Fruit fly (Drosophila melanogaster) whole organism, embryonic: ENCODE data around the gene CG12171.

Experiments used
- Awh ChIP-seq: fragments of 200-800 bp; sonication (Bioruptor generic); IDR thresholded peaks from 2 replicates; pipeline ENCODE4, ENCODE4 v1.3.6; 2022; ENCODE audit warnings: missing biosample characterization, missing genetic modification characterization
- CG10147 ChIP-seq: fragments of 200-800 bp; sonication (Bioruptor generic); optimal IDR thresholded peaks from 2 replicates; lab custom pipeline; 2019; ENCODE audit warnings: missing biosample characterization, mild to moderate bottlenecking, missing genetic modification characterization, moderate library complexity
- CG1024 ChIP-seq: fragments of 200-800 bp; sonication (Bioruptor generic); IDR thresholded peaks from 2 replicates; pipeline ENCODE4 v1.3.6; 2022; ENCODE audit warnings: missing biosample characterization, missing genetic modification characterization
- CG10979 ChIP-seq: fragments of 200-800 bp; sonication (Bioruptor generic); optimal IDR thresholded peaks from 2 replicates; lab custom pipeline; 2018; ENCODE audit warnings: missing biosample characterization, mild to moderate bottlenecking, missing genetic modification characterization, moderate library complexity
- CG12219 ChIP-seq: fragments of 200-800 bp; sonication (Bioruptor generic); optimal IDR thresholded peaks from 3 replicates; lab custom pipeline; 2018; ENCODE audit warnings: missing biosample characterization, mild to moderate bottlenecking, missing genetic modification characterization
- CG1233 ChIP-seq: fragments of 200-800 bp; sonication (Bioruptor generic); optimal IDR thresholded peaks from 4 replicates; lab custom pipeline; 2018; ENCODE audit warnings: missing biosample characterization, mild to moderate bottlenecking, missing genetic modification characterization
- CG14014 ChIP-seq: fragments of 200-800 bp; sonication (Bioruptor generic); IDR thresholded peaks from 2 replicates; pipeline ENCODE4 v1.3.6; 2022; ENCODE audit warnings: missing biosample characterization, missing genetic modification characterization
- CG3065 ChIP-seq: fragments of 200-800 bp; sonication (Bioruptor generic); optimal IDR thresholded peaks from 2 replicates; lab custom pipeline; 2016; ENCODE audit warnings: missing biosample characterization, missing genetic modification characterization
- CG34376 ChIP-seq: fragments of 200-800 bp; sonication (Bioruptor generic); optimal IDR thresholded peaks from 2 replicates; lab custom pipeline; 2018; ENCODE audit warnings: missing biosample characterization, mild to moderate bottlenecking, missing genetic modification characterization
- CG34422 ChIP-seq: fragments of 200-800 bp; sonication (Bioruptor generic); IDR thresholded peaks from 3 replicates; pipeline ENCODE4 v1.3.6; 2022; ENCODE audit warnings: missing biosample characterization, missing genetic modification characterization
- CG3838 ChIP-seq: fragments of 200-800 bp; sonication (Bioruptor generic); optimal IDR thresholded peaks from 3 replicates; lab custom pipeline; 2016; ENCODE audit warnings: missing biosample characterization, missing genetic modification characterization
- CG3847 ChIP-seq: fragments of 200-800 bp; sonication (Bioruptor generic); IDR thresholded peaks from 2 replicates; pipeline ENCODE4 v1.3.6; 2022; ENCODE audit warnings: missing biosample characterization, missing genetic modification characterization
- CG4282 ChIP-seq: fragments of 200-800 bp; sonication (Bioruptor generic); optimal IDR thresholded peaks from 2 replicates; lab custom pipeline; 2016; ENCODE audit warnings: missing biosample characterization, missing genetic modification characterization
- CG6791 ChIP-seq: fragments of 200-800 bp; sonication (Bioruptor generic); IDR thresholded peaks from 3 replicates; pipeline ENCODE4 v1.3.6; 2022; ENCODE audit warnings: missing biosample characterization, missing genetic modification characterization; ENCODE audit not compliant: partially characterized antibody
- CG7745 ChIP-seq: fragments of 200-800 bp; sonication (Bioruptor generic); optimal IDR thresholded peaks from 2 replicates; lab custom pipeline; 2018; ENCODE audit warnings: missing biosample characterization, mild to moderate bottlenecking, missing genetic modification characterization, moderate library complexity
- CG9817 ChIP-seq: fragments of 200-800 bp; sonication (Bioruptor generic); optimal IDR thresholded peaks from 2 replicates; lab custom pipeline; 2018; ENCODE audit warnings: missing biosample characterization, mild to moderate bottlenecking, missing genetic modification characterization, moderate library complexity
- CG9932 ChIP-seq: fragments of 200-800 bp; sonication (Bioruptor generic); IDR thresholded peaks from 2 replicates; pipeline ENCODE4 v1.3.6; 2022; ENCODE audit warnings: missing biosample characterization, missing genetic modification characterization
- ERR ChIP-seq: fragments of 200-800 bp; sonication (Bioruptor generic); optimal IDR thresholded peaks from 2 replicates; lab custom pipeline; 2016; ENCODE audit warnings: missing biosample characterization, missing genetic modification characterization
- Hmr ChIP-seq: fragments of 200-800 bp; sonication (Bioruptor generic); optimal IDR thresholded peaks from 3 replicates; lab custom pipeline; 2017; ENCODE audit warnings: mild to moderate bottlenecking, missing biosample characterization, missing genetic modification reagents, missing genetic modification characterization
- Hr78 ChIP-seq, 2 experiments: fragments of 200-800 bp in 1 of 2; fragments of >200 bp in 1 of 2; sonication (Bioruptor generic) in 1 of 2; optimal IDR thresholded peaks; 2 replicates each; lab custom pipeline; 2017 to 2019; ENCODE audit warnings: missing biosample characterization in 2 of 2, missing genetic modification characterization in 2 of 2, mild to moderate bottlenecking in 1 of 2, moderate library complexity in 1 of 2
- Hsf ChIP-seq: fragments of 200-800 bp; sonication (Bioruptor generic); optimal IDR thresholded peaks from 3 replicates; lab custom pipeline; 2016; ENCODE audit warnings: missing biosample characterization, missing genetic modification characterization
- Jarid2 ChIP-seq: fragments of 200-800 bp; sonication (Bioruptor generic); optimal IDR thresholded peaks from 3 replicates; lab custom pipeline; 2017; ENCODE audit warnings: mild to moderate bottlenecking, missing biosample characterization, missing genetic modification reagents, missing genetic modification characterization
- MBD-R2 ChIP-seq: fragments of 200-800 bp; sonication (Bioruptor generic); IDR thresholded peaks from 2 replicates; pipeline ENCODE4 v1.3.6; 2022; ENCODE audit warnings: missing biosample characterization, missing genetic modification characterization
- MTF-1 ChIP-seq: fragments of 200-800 bp; sonication (Bioruptor generic); optimal IDR thresholded peaks from 2 replicates; lab custom pipeline; 2018; ENCODE audit warnings: missing biosample characterization, mild to moderate bottlenecking, missing genetic modification characterization, borderline replicate concordance
- Mad ChIP-seq: fragments of 200-800 bp; sonication (Bioruptor generic); optimal IDR thresholded peaks from 2 replicates; lab custom pipeline; 2016; ENCODE audit warnings: missing biosample characterization, missing genetic modification characterization
- Mes4 ChIP-seq: fragments of 200-800 bp; sonication (Bioruptor generic); optimal IDR thresholded peaks from 2 replicates; lab custom pipeline; 2016; ENCODE audit warnings: missing biosample characterization, missing genetic modification characterization
- Scr ChIP-seq: fragments of 200-800 bp; sonication (Bioruptor generic); IDR thresholded peaks from 2 replicates; pipeline ENCODE4 v1.3.6; 2022; ENCODE audit warnings: missing biosample characterization, missing genetic modification characterization; ENCODE audit not compliant: partially characterized antibody
- Side ChIP-seq: fragments of 200-800 bp; sonication (Bioruptor generic); optimal IDR thresholded peaks from 2 replicates; lab custom pipeline; 2016; ENCODE audit warnings: missing biosample characterization, missing genetic modification characterization
- Six4 ChIP-seq: fragments of 200-800 bp; sonication (Bioruptor generic); optimal IDR thresholded peaks from 2 replicates; lab custom pipeline; 2016; ENCODE audit warnings: missing biosample characterization, missing genetic modification characterization
- Vsx1 ChIP-seq: fragments of 200-800 bp; sonication (Bioruptor generic); optimal IDR thresholded peaks from 2 replicates; lab custom pipeline; 2017; ENCODE audit warnings: missing biosample characterization, mild to moderate bottlenecking, missing genetic modification characterization, missing genetic modification reagents
- al ChIP-seq: fragments of 200-800 bp; sonication (Bioruptor generic); IDR thresholded peaks from 2 replicates; pipeline ENCODE4 v1.3.6; 2022; ENCODE audit warnings: missing biosample characterization, missing genetic modification characterization
- ap ChIP-seq: fragments of 200-800 bp; sonication (Bioruptor generic); IDR thresholded peaks from 2 replicates; pipeline ENCODE4 v1.3.6; 2022; ENCODE audit warnings: missing biosample characterization, missing genetic modification characterization
- ara ChIP-seq: fragments of 200-800 bp; sonication (Bioruptor generic); IDR thresholded peaks from 2 replicates; pipeline ENCODE4 v1.3.6; 2022; ENCODE audit warnings: missing biosample characterization, missing genetic modification characterization
- ems ChIP-seq: fragments of 200-800 bp; sonication (Bioruptor generic); optimal IDR thresholded peaks from 3 replicates; lab custom pipeline; 2016; ENCODE audit warnings: missing biosample characterization, missing genetic modification characterization
- gem ChIP-seq: fragments of 200-800 bp; sonication (Bioruptor generic); optimal IDR thresholded peaks from 2 replicates; lab custom pipeline; 2019; ENCODE audit warnings: missing biosample characterization, mild to moderate bottlenecking, missing genetic modification characterization, moderate library complexity
- gsb-n ChIP-seq: fragments of 200-800 bp; sonication (Bioruptor generic); optimal IDR thresholded peaks from 3 replicates; lab custom pipeline; 2018; ENCODE audit warnings: missing biosample characterization, mild to moderate bottlenecking, missing genetic modification characterization
- gt ChIP-seq: fragments of 200-800 bp; sonication (Bioruptor generic); IDR thresholded peaks from 2 replicates; pipeline ENCODE4 v1.3.6; 2022; ENCODE audit warnings: missing biosample characterization, missing genetic modification characterization
- kni ChIP-seq: fragments of 200-800 bp; sonication (Bioruptor generic); optimal IDR thresholded peaks from 3 replicates; lab custom pipeline; 2017; ENCODE audit warnings: mild to moderate bottlenecking, missing biosample characterization, missing genetic modification reagents, missing genetic modification characterization
- lab ChIP-seq: fragments of 200-800 bp; sonication (Bioruptor generic); optimal IDR thresholded peaks from 3 replicates; lab custom pipeline; 2017; ENCODE audit warnings: missing biosample characterization, missing genetic modification characterization, mild to moderate bottlenecking, moderate library complexity, missing genetic modification reagents
- nom ChIP-seq: fragments of 200-800 bp; sonication (Bioruptor generic); optimal IDR thresholded peaks from 2 replicates; lab custom pipeline; 2017; ENCODE audit warnings: missing biosample characterization, missing genetic modification characterization, mild to moderate bottlenecking, moderate library complexity, missing genetic modification reagents
- onecut ChIP-seq: fragments of 200-800 bp; sonication (Bioruptor generic); IDR thresholded peaks from 2 replicates; pipeline ENCODE4 v1.3.6; 2022; ENCODE audit warnings: missing biosample characterization, missing genetic modification characterization
- p53 ChIP-seq: fragments of 200-800 bp; sonication (Bioruptor generic); optimal IDR thresholded peaks from 2 replicates; lab custom pipeline; 2016; ENCODE audit warnings: missing biosample characterization, missing genetic modification characterization
- pan ChIP-seq, 4 experiments: fragments of >200 bp in 3 of 4; fragments of 200-800 bp in 1 of 4; sonication (Bioruptor generic) in 1 of 4; optimal IDR thresholded peaks in 3 of 4; IDR thresholded peaks in 1 of 4; 2 replicates each; pipeline versions ENCODE4 v1.3.6 to Lab custom; 2017 to 2022; ENCODE audit warnings: missing biosample characterization in 2 of 4, missing genetic modification characterization in 2 of 4, mixed read lengths in 1 of 4
- pfk ChIP-seq: fragments of 200-800 bp; sonication (Bioruptor generic); optimal IDR thresholded peaks from 2 replicates; lab custom pipeline; 2018; ENCODE audit warnings: missing biosample characterization, mild to moderate bottlenecking, missing genetic modification characterization, moderate library complexity
- salm ChIP-seq: fragments of 200-800 bp; sonication (Bioruptor generic); optimal IDR thresholded peaks from 2 replicates; lab custom pipeline; 2018; ENCODE audit warnings: missing biosample characterization, mild to moderate bottlenecking, missing genetic modification characterization
- sens-2 ChIP-seq: fragments of 200-800 bp; sonication (Bioruptor generic); IDR thresholded peaks from 2 replicates; pipeline ENCODE4 v1.3.6; 2022; ENCODE audit warnings: missing biosample characterization, missing genetic modification characterization
- trem ChIP-seq: fragments of 200-800 bp; optimal IDR thresholded peaks from 3 replicates; lab custom pipeline; 2019; ENCODE audit warnings: missing biosample characterization, mild to moderate bottlenecking, missing genetic modification characterization, moderate library complexity
- twi ChIP-seq: fragments of 200-800 bp; optimal IDR thresholded peaks from 2 replicates; lab custom pipeline; 2019; ENCODE audit warnings: missing biosample characterization, mild to moderate bottlenecking, missing genetic modification characterization, moderate library complexity

CG12171 gene

DNA sequence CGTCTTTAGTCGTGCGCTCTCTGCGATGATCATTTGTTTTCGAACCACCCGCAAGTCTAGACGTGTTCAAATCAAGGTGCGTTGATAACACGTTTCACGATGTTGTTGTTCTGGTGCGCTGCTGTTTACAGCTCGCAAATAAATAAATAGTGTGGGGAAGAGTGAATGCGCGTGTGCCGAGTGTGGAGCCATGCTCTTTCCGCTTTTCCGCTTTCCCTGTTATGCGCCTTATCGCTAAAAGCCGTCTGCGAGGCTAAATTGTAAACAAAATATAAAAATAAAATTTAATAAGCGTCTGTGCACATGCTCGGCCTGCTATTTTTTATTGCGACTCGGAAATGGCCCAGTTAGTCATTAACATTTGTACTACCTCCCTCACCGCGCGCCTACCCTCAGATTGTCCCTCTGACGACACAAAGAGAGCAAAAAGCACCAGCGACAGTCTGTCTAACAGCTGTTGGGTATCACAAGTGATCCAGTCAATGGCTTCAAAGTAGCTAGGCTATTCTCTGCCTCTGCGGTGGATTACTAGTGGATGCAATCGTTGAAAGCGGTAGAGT lies 39.3 kb downstream of the CG12171 start (continued):
- TF ChIP-seq sens-2 (GFP tag; lab: Robert Waterston, UW) (peak; percentile 51), CG3065 (GFP tag; lab: Kevin White, UChicago) (peak; percentile 55), CG1024 (GFP tag; lab: Robert Waterston, UW) (peak; percentile 52; the same call in 1 of the 2 replicates), ara (GFP tag; lab: Robert Waterston, UW) (peak; percentile 66), CG6791 (GFP tag; lab: Robert Waterston, UW) (no peak), CG10979 (tag; lab: Kevin White, UChicago) (peak; percentile 42), CG3838 (GFP tag; lab: Kevin White, UChicago) (peak; percentile 27), lab (GFP tag; lab: Kevin White, UChicago) (peak; percentile 94), Hr78 (GFP tag; optimal IDR thresholded peaks at IDR 0.05; lab: Kevin White, UChicago) (peak in 1 of 2 experiments; percentile 5), onecut (GFP tag; lab: Robert Waterston, UW) (peak; percentile 81), CG9932 (0 out of 2 replicates have a peak, but pooled peaks have one; percentile 12), pan (optimal IDR thresholded peaks at IDR 0.05; lab: Kevin White, UChicago) (no peak), pan (GFP tag; optimal IDR thresholded peaks at IDR 0.05 in 1 of 2, IDR thresholded peaks at IDR 0.05 in 1 of 2) (peak in 1 of 2 experiments; percentile 47), CG3847 (GFP tag; lab: Robert Waterston, UW) (0 out of 2 replicates have a peak, but pooled peaks have one; percentile 17), kni (peak; percentile 97), ERR (GFP tag; lab: Kevin White, UChicago) (peak; percentile 37), CG14014 (GFP tag; lab: Robert Waterston, UW) (peak; percentile 61; the same call in 1 of the 2 replicates), CG34422 (GFP tag; lab: Robert Waterston, UW) (peak; percentile 80; the same call in 1 of the 3 replicates), CG1233 (GFP tag; lab: Kevin White, UChicago) (peak; percentile 89), ap (GFP tag; lab: Robert Waterston, UW) (peak; percentile 9; the same call in 1 of the 2 replicates), CG10147 (GFP tag; lab: Kevin White, UChicago) (no peak), Six4 (GFP tag; lab: Kevin White, UChicago) (peak; percentile 57), MBD-R2 (GFP tag; lab: Robert Waterston, UW) (peak; percentile 22; the same call in 1 of the 2 replicates), twi (tag; lab: Kevin White, UChicago) (peak; percentile 44), Awh (GFP tag; lab: Robert Waterston, UW) (peak; percentile 85; the same call in 1 of the 2 replicates), CG4282 (GFP tag; lab: Kevin White, UChicago) (no peak), trem (tag; lab: Kevin White, UChicago) (peak; percentile 25), Hmr (GFP tag; lab: Kevin White, UChicago) (peak; percentile 86), ems (GFP tag; lab: Kevin White, UChicago) (peak; percentile 56), Hsf (GFP tag; lab: Kevin White, UChicago) (peak; percentile 47), Mes4 (GFP tag; lab: Kevin White, UChicago) (peak; percentile 64), Side (GFP tag; lab: Kevin White, UChicago) (peak; percentile 88), gsb-n (tag; lab: Kevin White, UChicago) (peak; percentile 84), Vsx1 (GFP tag; lab: Kevin White, UChicago) (peak; percentile 88), CG12219 (GFP tag; lab: Kevin White, UChicago) (peak; percentile 77), MTF-1 (peak; percentile 95), CG7745 (tag; lab: Kevin White, UChicago) (peak; percentile 85), salm (peak; percentile 89), gt (no peak), CG9817 (tag; lab: Kevin White, UChicago) (no peak), nom (GFP tag; lab: Kevin White, UChicago) (no peak), al (GFP tag; lab: Robert Waterston, UW) (no peak), pfk (GFP tag; lab: Kevin White, UChicago) (peak; percentile 79), Scr (GFP tag; lab: Robert Waterston, UW) (peak; percentile 33), Jarid2 (peak; percentile 65), CG34376 (GFP tag; lab: Kevin White, UChicago) (peak; percentile 94), gem (tag; lab: Kevin White, UChicago) (peak; percentile 73), p53 (GFP tag; lab: Kevin White, UChicago) (peak; percentile 99), Mad (GFP tag; lab: Kevin White, UChicago) (peak; percentile 77)
